Fruit fly (Drosophila melanogaster) whole organism, embryonic: Measurements from ENCODE around the gene CG33721.
A peak's percentile ranks its signal among the peaks of the same experiment; 100 is the strongest.

Experiments used
- Asciz ChIP-seq: fragments of 200-800 bp; sonication (Bioruptor generic); optimal IDR thresholded peaks from 2 replicates; lab custom pipeline; 2017; ENCODE audit warnings: missing biosample characterization, mild to moderate bottlenecking, missing genetic modification characterization, missing genetic modification reagents
- B-H2 ChIP-seq: fragments of 200-800 bp; sonication (Bioruptor generic); optimal IDR thresholded peaks from 2 replicates; lab custom pipeline; 2018; ENCODE audit warnings: missing biosample characterization, mild to moderate bottlenecking, missing genetic modification characterization
- Bdp1 ChIP-seq: fragments of 200-800 bp; sonication (Bioruptor generic); optimal IDR thresholded peaks from 3 replicates; lab custom pipeline; 2016; ENCODE audit warnings: missing biosample characterization, missing genetic modification characterization
- CG10462 ChIP-seq: fragments of 200-800 bp; sonication (Bioruptor generic); optimal IDR thresholded peaks from 2 replicates; lab custom pipeline; 2016; ENCODE audit warnings: missing biosample characterization, missing genetic modification characterization
- CG11093 ChIP-seq: fragments of 200-800 bp; sonication (Bioruptor generic); IDR thresholded peaks from 3 replicates; pipeline ENCODE4 v1.3.6; 2022; ENCODE audit warnings: missing biosample characterization, missing genetic modification characterization
- CG12769 ChIP-seq: fragments of 200-800 bp; sonication (Bioruptor generic); optimal IDR thresholded peaks from 2 replicates; lab custom pipeline; 2019; ENCODE audit warnings: missing biosample characterization, mild to moderate bottlenecking, missing genetic modification characterization, moderate library complexity
- CG13775 ChIP-seq: fragments of 200-800 bp; sonication (Bioruptor generic); optimal IDR thresholded peaks from 3 replicates; lab custom pipeline; 2017; ENCODE audit warnings: missing biosample characterization, mild to moderate bottlenecking, missing genetic modification characterization
- CG1602 ChIP-seq: fragments of 200-800 bp; sonication (Bioruptor generic); optimal IDR thresholded peaks from 3 replicates; lab custom pipeline; 2016; ENCODE audit warnings: missing biosample characterization, missing genetic modification characterization
- CG18764 ChIP-seq: fragments of 200-800 bp; sonication (Bioruptor generic); optimal IDR thresholded peaks from 3 replicates; lab custom pipeline; 2016; ENCODE audit warnings: missing biosample characterization, missing genetic modification characterization
- CG33213 ChIP-seq: fragments of 200-800 bp; sonication (Bioruptor generic); optimal IDR thresholded peaks from 3 replicates; lab custom pipeline; 2016; ENCODE audit warnings: missing biosample characterization, missing genetic modification characterization
- CG3847 ChIP-seq: fragments of 200-800 bp; sonication (Bioruptor generic); IDR thresholded peaks from 2 replicates; pipeline ENCODE4 v1.3.6; 2022; ENCODE audit warnings: missing biosample characterization, missing genetic modification characterization
- CG7372 ChIP-seq: fragments of 200-800 bp; sonication (Bioruptor generic); IDR thresholded peaks from 2 replicates; pipeline ENCODE4 v1.3.6; 2022; ENCODE audit warnings: missing biosample characterization, missing genetic modification characterization
- CG7556 ChIP-seq: fragments of 200-800 bp; sonication (Bioruptor generic); optimal IDR thresholded peaks from 2 replicates; lab custom pipeline; 2017; ENCODE audit warnings: missing biosample characterization, mild to moderate bottlenecking, missing genetic modification characterization
- CG7839 ChIP-seq: fragments of 200-800 bp; sonication (Bioruptor generic); optimal IDR thresholded peaks from 3 replicates; lab custom pipeline; 2018; ENCODE audit warnings: missing biosample characterization, mild to moderate bottlenecking, missing genetic modification characterization, moderate library complexity
- CG8924 ChIP-seq: fragments of 200-800 bp; optimal IDR thresholded peaks from 3 replicates; lab custom pipeline; 2019; ENCODE audit warnings: missing biosample characterization, mild to moderate bottlenecking, missing genetic modification characterization, moderate library complexity
- CG9609 ChIP-seq: fragments of 200-800 bp; sonication (Bioruptor generic); optimal IDR thresholded peaks from 3 replicates; lab custom pipeline; 2016; ENCODE audit warnings: missing biosample characterization, missing genetic modification characterization
- CHES-1-like ChIP-seq: fragments of 200-800 bp; sonication (Bioruptor generic); optimal IDR thresholded peaks from 2 replicates; lab custom pipeline; 2016; ENCODE audit warnings: missing biosample characterization, missing genetic modification characterization
- D19B ChIP-seq: fragments of 200-800 bp; sonication (Bioruptor generic); optimal IDR thresholded peaks from 2 replicates; lab custom pipeline; 2017; ENCODE audit warnings: missing biosample characterization, mild to moderate bottlenecking, missing genetic modification characterization
- Dbx ChIP-seq: fragments of 200-800 bp; sonication (Bioruptor generic); IDR thresholded peaks from 3 replicates; pipeline ENCODE4 v1.3.6; 2022; ENCODE audit warnings: missing biosample characterization, missing genetic modification characterization
- Doc2 ChIP-seq: fragments of 200-800 bp; sonication (Bioruptor generic); IDR thresholded peaks from 2 replicates; pipeline ENCODE4 v1.3.6; 2022; ENCODE audit warnings: missing biosample characterization, missing genetic modification characterization
- Fer3 ChIP-seq: fragments of 200-800 bp; sonication (Bioruptor generic); optimal IDR thresholded peaks from 2 replicates; lab custom pipeline; 2018; ENCODE audit warnings: missing biosample characterization, mild to moderate bottlenecking, missing genetic modification characterization, moderate library complexity
- Gug ChIP-seq: fragments of 200-800 bp; sonication (Bioruptor generic); IDR thresholded peaks from 4 replicates; pipeline ENCODE4 v1.3.6; 2022; ENCODE audit warnings: missing biosample characterization, missing genetic modification characterization
- H2.0 ChIP-seq: fragments of 200-800 bp; sonication (Bioruptor generic); IDR thresholded peaks from 2 replicates; pipeline ENCODE4 v1.3.6; 2022; ENCODE audit warnings: missing biosample characterization, missing genetic modification characterization
- HLH3B ChIP-seq: fragments of 200-800 bp; sonication (Bioruptor generic); IDR thresholded peaks from 2 replicates; pipeline ENCODE4 v1.3.6; 2022; ENCODE audit warnings: missing biosample characterization, missing genetic modification characterization
- Hr78 ChIP-seq, 2 experiments: fragments of 200-800 bp in 1 of 2; fragments of >200 bp in 1 of 2; sonication (Bioruptor generic) in 1 of 2; optimal IDR thresholded peaks; 2 replicates each; lab custom pipeline; 2017 to 2019; ENCODE audit warnings: missing biosample characterization in 2 of 2, missing genetic modification characterization in 2 of 2, mild to moderate bottlenecking in 1 of 2, moderate library complexity in 1 of 2
- MTF-1 ChIP-seq: fragments of 200-800 bp; sonication (Bioruptor generic); optimal IDR thresholded peaks from 2 replicates; lab custom pipeline; 2018; ENCODE audit warnings: missing biosample characterization, mild to moderate bottlenecking, missing genetic modification characterization, borderline replicate concordance
- NK7.1 ChIP-seq: fragments of 200-800 bp; sonication (Bioruptor generic); optimal IDR thresholded peaks from 3 replicates; lab custom pipeline; 2016; ENCODE audit warnings: missing biosample characterization, missing genetic modification characterization
- NfI ChIP-seq: fragments of 200-800 bp; sonication (Bioruptor generic); optimal IDR thresholded peaks from 3 replicates; lab custom pipeline; 2018; ENCODE audit warnings: missing biosample characterization, mild to moderate bottlenecking, missing genetic modification characterization, moderate library complexity
- Ptx1 ChIP-seq: fragments of 200-800 bp; sonication (Bioruptor generic); IDR thresholded peaks from 2 replicates; pipeline ENCODE4 v1.3.6; 2022; ENCODE audit warnings: missing biosample characterization, missing genetic modification characterization
- Ravus ChIP-seq: fragments of 200-800 bp; sonication (Bioruptor generic); IDR thresholded peaks from 2 replicates; pipeline ENCODE4 v1.3.6; 2022; ENCODE audit warnings: missing biosample characterization, missing genetic modification characterization
- Rx ChIP-seq: fragments of 200-800 bp; sonication (Bioruptor generic); IDR thresholded peaks from 2 replicates; pipeline ENCODE4 v1.3.6; 2022; ENCODE audit warnings: missing biosample characterization, missing genetic modification characterization
- TFAM ChIP-seq: fragments of 200-800 bp; sonication (Bioruptor generic); optimal IDR thresholded peaks from 2 replicates; lab custom pipeline; 2017; ENCODE audit warnings: missing biosample characterization, missing genetic modification characterization, inconsistent platforms
- Trl ChIP-seq, 3 experiments: fragments of >200 bp in 2 of 3; fragments of 200-800 bp in 1 of 3; sonication (Bioruptor generic) in 1 of 3; optimal IDR thresholded peaks; 2 replicates in 1 of 3; 3 replicates in 2 of 3; lab custom pipeline; 2016 to 2017; ENCODE audit warnings: missing biosample characterization in 1 of 3, missing genetic modification characterization in 1 of 3
- ase ChIP-seq: fragments of 200-800 bp; sonication (Bioruptor generic); IDR thresholded peaks from 3 replicates; pipeline ENCODE4 v1.3.6; 2022; ENCODE audit warnings: missing biosample characterization, missing genetic modification characterization
- dati ChIP-seq: fragments of 200-800 bp; sonication (Bioruptor generic); IDR thresholded peaks from 2 replicates; pipeline ENCODE4 v1.3.6; 2022; ENCODE audit warnings: missing biosample characterization, missing genetic modification characterization
- dmrt11E ChIP-seq: fragments of 200-800 bp; sonication (Bioruptor generic); optimal IDR thresholded peaks from 3 replicates; lab custom pipeline; 2018; ENCODE audit warnings: missing biosample characterization, mild to moderate bottlenecking, missing genetic modification characterization, moderate library complexity
- dmrt99B ChIP-seq: fragments of 200-800 bp; sonication (Bioruptor generic); optimal IDR thresholded peaks from 2 replicates; lab custom pipeline; 2018; ENCODE audit warnings: missing biosample characterization, mild to moderate bottlenecking, missing genetic modification characterization, moderate library complexity
- dpn ChIP-seq, 2 experiments: fragments of 200-800 bp; sonication (Bioruptor generic); optimal IDR thresholded peaks; 3 replicates each; lab custom pipeline; 2016; ENCODE audit warnings: missing biosample characterization in 2 of 2, missing genetic modification characterization in 2 of 2
- gro ChIP-seq: fragments of 200-800 bp; sonication (Bioruptor generic); optimal IDR thresholded peaks from 2 replicates; lab custom pipeline; 2016; ENCODE audit warnings: missing biosample characterization, missing genetic modification characterization
- phol ChIP-seq: fragments of 200-800 bp; sonication (Bioruptor generic); optimal IDR thresholded peaks from 3 replicates; lab custom pipeline; 2018; ENCODE audit warnings: missing biosample characterization, mild to moderate bottlenecking, missing genetic modification characterization, moderate library complexity
- pum ChIP-seq: fragments of 200-800 bp; sonication (Bioruptor generic); optimal IDR thresholded peaks from 2 replicates; lab custom pipeline; 2016; ENCODE audit warnings: missing biosample characterization, missing genetic modification characterization
- pzg ChIP-seq: fragments of 200-800 bp; sonication (Bioruptor generic); optimal IDR thresholded peaks from 3 replicates; lab custom pipeline; 2018; ENCODE audit warnings: missing biosample characterization, mild to moderate bottlenecking, missing genetic modification characterization, moderate library complexity
- ro ChIP-seq: fragments of 200-800 bp; sonication (Bioruptor generic); IDR thresholded peaks from 2 replicates; pipeline ENCODE4 v1.3.6; 2022; ENCODE audit warnings: missing biosample characterization, missing genetic modification characterization
- slou ChIP-seq: fragments of 200-800 bp; sonication (Bioruptor generic); optimal IDR thresholded peaks from 3 replicates; lab custom pipeline; 2016; ENCODE audit warnings: missing biosample characterization, missing genetic modification characterization
- sr ChIP-seq: fragments of 200-800 bp; sonication (Bioruptor generic); IDR thresholded peaks from 3 replicates; pipeline ENCODE4 v1.3.6; 2022; ENCODE audit warnings: missing biosample characterization, missing genetic modification characterization
- toy ChIP-seq: fragments of 200-800 bp; sonication (Bioruptor generic); IDR thresholded peaks from 2 replicates; pipeline ENCODE4 v1.3.6; 2022; ENCODE audit warnings: missing biosample characterization, missing genetic modification characterization
- ttk ChIP-seq: fragments of 200-800 bp; sonication (Bioruptor generic); IDR thresholded peaks from 2 replicates; pipeline ENCODE4 v2.1.2; 2022; ENCODE audit warnings: missing biosample characterization, missing genetic modification characterization
- tup ChIP-seq: fragments of 200-800 bp; sonication (Bioruptor generic); optimal IDR thresholded peaks from 2 replicates; lab custom pipeline; 2016; ENCODE audit warnings: missing biosample characterization, mild to moderate bottlenecking, missing genetic modification characterization, moderate library complexity
- wek ChIP-seq: fragments of 200-800 bp; sonication (Bioruptor generic); optimal IDR thresholded peaks from 3 replicates; lab custom pipeline; 2018; ENCODE audit warnings: missing biosample characterization, mild to moderate bottlenecking, missing genetic modification characterization, moderate library complexity

Gene CG33721

dm6 chr3R:22362218-22362907, 31.5 kb downstream of the CG33721 start, which contains the start of the genes JMJD6, CG7071 and Muted (continued):
- peak in 1 of 2 experiments; percentile 20 for TF ChIP-seq Trl (optimal IDR thresholded peaks at IDR 0.05; lab: Kevin White, UChicago)
- TF ChIP-seq Trl (GFP tag; optimal IDR thresholded peaks at IDR 0.05; lab: Kevin White, UChicago) = peak; percentile 90
- TF ChIP-seq sr (GFP tag; lab: Robert Waterston, UW) = peak; percentile 55; the same call in 1 of the 3 replicates
- peak; percentile 82 for TF ChIP-seq CG8924 (tag; lab: Kevin White, UChicago)
- peak; percentile 85 for TF ChIP-seq H2.0 (GFP tag; lab: Robert Waterston, UW)
- peak; percentile 88 to 94 for TF ChIP-seq dpn (GFP tag; optimal IDR thresholded peaks at IDR 0.05; lab: Kevin White, UChicago)
- peak; percentile 93 for TF ChIP-seq phol (tag; lab: Kevin White, UChicago)
- TF ChIP-seq CG7556 (GFP tag; lab: Kevin White, UChicago) = peak; percentile 85
- peak; percentile 83 for TF ChIP-seq CG9609
- TF ChIP-seq Fer3 (tag; lab: Kevin White, UChicago) = peak; percentile 93
- peak; percentile 86 for TF ChIP-seq dmrt11E (tag; lab: Kevin White, UChicago)
- peak; percentile 81 for TF ChIP-seq CG33213 (GFP tag; lab: Kevin White, UChicago)
- peak; percentile 85 for TF ChIP-seq CG7839
- no peak for TF ChIP-seq NK7.1 (GFP tag; lab: Kevin White, UChicago)
- peak; percentile 87 for TF ChIP-seq Gug
- TF ChIP-seq Bdp1 (GFP tag; lab: Kevin White, UChicago) = peak; percentile 84
- peak; percentile 90 for TF ChIP-seq Rx (GFP tag; lab: Robert Waterston, UW)
- TF ChIP-seq CG3847 (GFP tag; lab: Robert Waterston, UW) = peak; percentile 95
- TF ChIP-seq CG13775 (GFP tag; lab: Kevin White, UChicago) = peak; percentile 94
- TF ChIP-seq ttk (GFP tag; lab: Robert Waterston, UW) = peak; percentile 91
- TF ChIP-seq CG1602 (GFP tag; lab: Kevin White, UChicago) = peak; percentile 93
- TF ChIP-seq CG12769 (tag; lab: Kevin White, UChicago) = peak; percentile 74
- TF ChIP-seq CG7372 (GFP tag; lab: Robert Waterston, UW) = peak; percentile 95
- peak; percentile 18; the same call in 1 of the 2 replicates for TF ChIP-seq Doc2 (GFP tag; lab: Robert Waterston, UW)
- peak; percentile 91 for TF ChIP-seq Dbx (GFP tag; lab: Robert Waterston, UW)
- TF ChIP-seq ase (GFP tag; lab: Robert Waterston, UW) = peak; percentile 90
- TF ChIP-seq CG18764 = peak; percentile 87
- TF ChIP-seq HLH3B (GFP tag; lab: Robert Waterston, UW) = peak; percentile 92
- no peak for TF ChIP-seq TFAM (GFP tag; lab: Kevin White, UChicago)
- TF ChIP-seq toy (GFP tag; lab: Robert Waterston, UW) = peak; percentile 42; the same call in 1 of the 2 replicates
- TF ChIP-seq slou (GFP tag; lab: Kevin White, UChicago) = peak; percentile 88
- TF ChIP-seq MTF-1 (GFP tag; lab: Kevin White, UChicago) = peak; percentile 76
- peak; percentile 87 for TF ChIP-seq dati (GFP tag; lab: Robert Waterston, UW)
- peak; percentile 97 for TF ChIP-seq B-H2
- TF ChIP-seq CG11093 (GFP tag; lab: Robert Waterston, UW) = peak; percentile 85; the same call in 1 of the 3 replicates
- peak in 1 of 2 experiments; percentile 52 for TF ChIP-seq Hr78 (GFP tag; optimal IDR thresholded peaks at IDR 0.05; lab: Kevin White, UChicago)
- peak; percentile 93 for TF ChIP-seq Ptx1
- TF ChIP-seq NfI (GFP tag; lab: Kevin White, UChicago) = peak; percentile 95
- TF ChIP-seq CG10462 (GFP tag; lab: Kevin White, UChicago) = peak; percentile 79
- TF ChIP-seq Ravus (GFP tag; lab: Robert Waterston, UW) = peak; percentile 53
- peak; percentile 76 for TF ChIP-seq D19B (GFP tag; lab: Kevin White, UChicago)
- peak; percentile 91 for TF ChIP-seq pum (GFP tag; lab: Kevin White, UChicago)
- TF ChIP-seq wek (GFP tag; lab: Kevin White, UChicago) = no peak
- TF ChIP-seq pzg (GFP tag; lab: Kevin White, UChicago) = peak; percentile 79
- peak; percentile 86 for TF ChIP-seq tup (GFP tag; lab: Kevin White, UChicago)
- TF ChIP-seq CHES-1-like (GFP tag; lab: Kevin White, UChicago) = peak; percentile 85
- peak; percentile 93 for TF ChIP-seq gro (GFP tag; lab: Kevin White, UChicago)
- peak; percentile 81 for TF ChIP-seq ro (GFP tag; lab: Robert Waterston, UW)
- TF ChIP-seq Asciz (GFP tag; lab: Kevin White, UChicago) = peak; percentile 77
- peak; percentile 78 for TF ChIP-seq dmrt99B (tag; lab: Kevin White, UChicago)
